Worm (Caenorhabditis elegans) whole organism, young adult: Measurements from ENCODE around the gene K08A2.2.
A peak's percentile ranks its signal among the peaks of the same experiment; 100 is the strongest.

Source experiments
- Y53F4B.3 ChIP-seq: fragments of 200-800 bp; sonication (Bioruptor generic); IDR thresholded peaks from 2 replicates; pipeline ENCODE4 v1.3.6; 2022; ENCODE audit warnings: missing genetic modification reagents, missing genetic modification characterization, missing compliant biosample characterization
- akir-1 ChIP-seq: fragments of 200-800 bp; sonication (Bioruptor generic); optimal IDR thresholded peaks from 2 replicates; lab custom pipeline; 2018; ENCODE audit warnings: mild to moderate bottlenecking, missing genetic modification characterization, moderate library complexity, missing compliant biosample characterization
- aptf-2 ChIP-seq: fragments of 200-800 bp; sonication (Bioruptor generic); conservative IDR thresholded peaks from 2 replicates; pipeline ENCODE4 v1.3.6; 2022; ENCODE audit warnings: missing genetic modification reagents, missing genetic modification characterization, missing compliant biosample characterization
- attf-5 ChIP-seq: fragments of 200-800 bp; sonication (Bioruptor generic); optimal IDR thresholded peaks from 2 replicates; lab custom pipeline; 2018; ENCODE audit warnings: mild to moderate bottlenecking, missing genetic modification characterization, missing compliant biosample characterization
- ceh-100 ChIP-seq: fragments of 200-800 bp; sonication (Bioruptor generic); IDR thresholded peaks from 2 replicates; pipeline ENCODE4 v1.3.6; 2022; ENCODE audit warnings: missing genetic modification reagents, missing genetic modification characterization, missing compliant biosample characterization
- egrh-3 ChIP-seq: fragments of 200-800 bp; sonication (Bioruptor generic); IDR thresholded peaks from 2 replicates; pipeline ENCODE4 v1.3.6; 2022; ENCODE audit warnings: missing genetic modification reagents, missing genetic modification characterization, missing compliant biosample characterization
- nfya-1 ChIP-seq: sonication (generic microtip); optimal IDR thresholded peaks from 2 replicates; lab custom pipeline; 2017; ENCODE audit warnings: antibody characterized with exemption, missing compliant biosample characterization, missing genetic modification characterization, borderline replicate concordance; ENCODE audit not compliant: insufficient read depth
- nhr-90 ChIP-seq: sonication (generic microtip); optimal IDR thresholded peaks from 2 replicates; lab custom pipeline; 2016; ENCODE audit warnings: missing genotype, mild to moderate bottlenecking, missing genetic modification characterization, missing compliant biosample characterization
- repo-1 ChIP-seq: sonication (generic microtip); optimal IDR thresholded peaks from 2 replicates; lab custom pipeline; 2017; ENCODE audit warnings: mild to moderate bottlenecking, missing genetic modification characterization, missing compliant biosample characterization
- tbp1 ChIP-seq: fragments of 200-800 bp; sonication (Bioruptor generic); optimal IDR thresholded peaks from 2 replicates; lab custom pipeline; 2018; ENCODE audit warnings: mild to moderate bottlenecking, missing genetic modification characterization, missing compliant biosample characterization
- tbx-9 ChIP-seq: sonication (generic microtip); optimal IDR thresholded peaks from 2 replicates; lab custom pipeline; 2016; ENCODE audit warnings: borderline replicate concordance, missing genetic modification characterization, inconsistent platforms, missing compliant biosample characterization
- unc-130 ChIP-seq: sonication (generic microtip); optimal IDR thresholded peaks from 2 replicates; lab custom pipeline; 2016; ENCODE audit warnings: missing genetic modification reagents, missing genetic modification characterization, missing compliant biosample characterization
- zfh-2 ChIP-seq: fragments of 200-800 bp; sonication (Bioruptor generic); conservative IDR thresholded peaks from 2 replicates; pipeline ENCODE4 v1.3.6; 2022; ENCODE audit warnings: missing genetic modification reagents, missing genetic modification characterization, missing compliant biosample characterization

DNA sequence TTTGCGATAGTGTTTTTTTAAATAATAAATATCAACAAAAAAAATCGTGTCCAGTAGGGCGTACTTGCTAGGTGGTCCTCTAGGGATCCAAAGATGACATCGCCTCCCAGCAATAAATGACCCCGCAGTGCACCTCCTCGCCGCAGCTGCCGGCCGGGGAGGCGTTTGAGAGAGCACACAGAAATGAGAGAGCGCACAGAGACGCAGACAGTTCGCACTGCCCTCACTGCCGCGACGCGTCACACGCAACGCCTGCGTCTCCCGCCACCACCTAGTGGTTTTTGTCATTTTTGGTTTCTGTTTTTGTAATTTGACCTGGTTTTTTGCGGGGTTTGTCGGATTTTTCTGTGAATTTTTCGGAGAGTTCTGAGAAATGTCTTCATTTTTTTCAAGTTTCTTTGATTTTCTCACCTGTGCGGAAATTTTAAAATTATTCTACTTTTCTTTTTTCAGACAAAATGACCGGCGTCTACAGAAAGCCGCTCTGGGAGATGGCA is 3.5 kb upstream of the K08A2.2 start, which contains the start of gene lido-7:
- TF ChIP-seq ceh-100 (GFP tag; lab: Robert Waterston, UW) (peak; percentile 74), unc-130 (GFP tag; lab: Kevin White, UChicago) (no peak), akir-1 (no peak), attf-5 (GFP tag; lab: Kevin White, UChicago) (peak; percentile 74), tbp1 (no peak), zfh-2 (peak; percentile 89), egrh-3 (GFP tag; lab: Robert Waterston, UW) (peak; percentile 83; the same call in 1 of the 2 replicates), repo-1 (no peak), Y53F4B.3 (GFP tag; lab: Robert Waterston, UW) (no peak), tbx-9 (tag; lab: Kevin White, UChicago) (no peak), nfya-1 (tag; lab: Kevin White, UChicago) (no peak), aptf-2 (GFP tag; lab: Robert Waterston, UW) (no peak), nhr-90 (tag; lab: Kevin White, UChicago) (no peak)
